Fruit fly (Drosophila melanogaster) whole organism, pupa: Measurements from ENCODE around the gene CG15891.
A peak's percentile ranks its signal among the peaks of the same experiment; 100 is the strongest.

Source experiments
- CG10348 ChIP-seq: fragments of 200-800 bp; sonication (Bioruptor generic); IDR thresholded peaks from 2 replicates; pipeline ENCODE4 v1.3.6; 2022; ENCODE audit warnings: missing biosample characterization, missing genetic modification characterization
- CG12605 ChIP-seq: fragments of 200-800 bp; sonication (Bioruptor generic); IDR thresholded peaks from 2 replicates; pipeline ENCODE4 v1.3.6; 2022; ENCODE audit warnings: missing biosample characterization, missing genetic modification characterization
- CG13204 ChIP-seq: fragments of 200-800 bp; sonication (Bioruptor generic); optimal IDR thresholded peaks from 2 replicates; lab custom pipeline; 2018; ENCODE audit warnings: missing biosample characterization, mild to moderate bottlenecking, missing genetic modification characterization, moderate library complexity
- CG14655 ChIP-seq: fragments of 200-800 bp; sonication (Bioruptor generic); optimal IDR thresholded peaks from 3 replicates; lab custom pipeline; 2017; ENCODE audit warnings: mild to moderate bottlenecking, missing biosample characterization, missing genetic modification reagents, missing genetic modification characterization
- CG15710 ChIP-seq: fragments of 200-800 bp; sonication (Bioruptor generic); optimal IDR thresholded peaks from 2 replicates; lab custom pipeline; 2018; ENCODE audit warnings: missing biosample characterization, mild to moderate bottlenecking, missing genetic modification characterization, moderate library complexity
- CG17806 ChIP-seq: fragments of 200-800 bp; sonication (Bioruptor generic); optimal IDR thresholded peaks from 2 replicates; lab custom pipeline; 2018; ENCODE audit warnings: missing biosample characterization, mild to moderate bottlenecking, missing genetic modification characterization, moderate library complexity
- CG32121 ChIP-seq: fragments of 200-800 bp; sonication (Bioruptor generic); IDR thresholded peaks from 2 replicates; pipeline ENCODE4 v1.3.6; 2022; ENCODE audit warnings: missing biosample characterization, missing genetic modification characterization
- CG34367 ChIP-seq: fragments of 200-800 bp; sonication (Bioruptor generic); optimal IDR thresholded peaks from 2 replicates; lab custom pipeline; 2018; ENCODE audit warnings: missing biosample characterization, mild to moderate bottlenecking, missing genetic modification characterization
- CG4496 ChIP-seq: fragments of 200-800 bp; sonication (Bioruptor generic); IDR thresholded peaks from 3 replicates; pipeline ENCODE4 v1.3.6; 2022; ENCODE audit warnings: missing biosample characterization, missing genetic modification characterization
- CG8159 ChIP-seq: fragments of 200-800 bp; sonication (Bioruptor generic); optimal IDR thresholded peaks from 3 replicates; lab custom pipeline; 2018; ENCODE audit warnings: missing biosample characterization, mild to moderate bottlenecking, missing genetic modification characterization, moderate library complexity
- CG8301 ChIP-seq: fragments of 200-800 bp; sonication (Bioruptor generic); optimal IDR thresholded peaks from 2 replicates; lab custom pipeline; 2018; ENCODE audit warnings: missing biosample characterization, mild to moderate bottlenecking, missing genetic modification characterization
- CG9948 ChIP-seq: fragments of 200-800 bp; sonication (Bioruptor generic); optimal IDR thresholded peaks from 2 replicates; lab custom pipeline; 2018; ENCODE audit warnings: missing biosample characterization, mild to moderate bottlenecking, missing genetic modification characterization, moderate library complexity
- D1 ChIP-seq: fragments of 200-800 bp; sonication (Bioruptor generic); optimal IDR thresholded peaks from 2 replicates; lab custom pipeline; 2018; ENCODE audit warnings: missing biosample characterization, mild to moderate bottlenecking, missing genetic modification characterization, moderate library complexity
- EcR ChIP-seq: fragments of 200-800 bp; sonication (Bioruptor generic); optimal IDR thresholded peaks from 3 replicates; lab custom pipeline; 2019; ENCODE audit warnings: missing biosample characterization, missing genetic modification characterization, mild to moderate bottlenecking, moderate library complexity, missing genetic modification reagents
- Ets98B ChIP-seq: fragments of 200-800 bp; sonication (Bioruptor generic); IDR thresholded peaks from 2 replicates; pipeline ENCODE4 v1.3.6; 2022; ENCODE audit warnings: missing biosample characterization, missing genetic modification characterization
- Pif1A ChIP-seq: fragments of 200-800 bp; sonication (Bioruptor generic); optimal IDR thresholded peaks from 3 replicates; lab custom pipeline; 2016; ENCODE audit warnings: missing biosample characterization, missing genetic modification characterization
- Pif1B ChIP-seq: fragments of 200-800 bp; sonication (Bioruptor generic); optimal IDR thresholded peaks from 3 replicates; lab custom pipeline; 2016; ENCODE audit warnings: missing biosample characterization, missing genetic modification characterization
- Snoo ChIP-seq: fragments of 200-800 bp; sonication (Bioruptor generic); optimal IDR thresholded peaks from 3 replicates; lab custom pipeline; 2017; ENCODE audit warnings: missing biosample characterization, mild to moderate bottlenecking, missing genetic modification characterization, inconsistent platforms
- fd96Ca ChIP-seq: fragments of 200-800 bp; sonication (Bioruptor generic); IDR thresholded peaks from 3 replicates; pipeline ENCODE4 v1.3.6; 2022; ENCODE audit warnings: missing biosample characterization, missing genetic modification characterization
- gl ChIP-seq: fragments of 200-800 bp; sonication (Bioruptor generic); optimal IDR thresholded peaks from 2 replicates; lab custom pipeline; 2018; ENCODE audit warnings: missing biosample characterization, mild to moderate bottlenecking, missing genetic modification characterization
- rn ChIP-seq: fragments of 200-800 bp; sonication (Bioruptor generic); IDR thresholded peaks from 2 replicates; pipeline ENCODE4 v1.3.6; 2022; ENCODE audit warnings: missing biosample characterization, missing genetic modification characterization

CG15891 gene

DNA sequence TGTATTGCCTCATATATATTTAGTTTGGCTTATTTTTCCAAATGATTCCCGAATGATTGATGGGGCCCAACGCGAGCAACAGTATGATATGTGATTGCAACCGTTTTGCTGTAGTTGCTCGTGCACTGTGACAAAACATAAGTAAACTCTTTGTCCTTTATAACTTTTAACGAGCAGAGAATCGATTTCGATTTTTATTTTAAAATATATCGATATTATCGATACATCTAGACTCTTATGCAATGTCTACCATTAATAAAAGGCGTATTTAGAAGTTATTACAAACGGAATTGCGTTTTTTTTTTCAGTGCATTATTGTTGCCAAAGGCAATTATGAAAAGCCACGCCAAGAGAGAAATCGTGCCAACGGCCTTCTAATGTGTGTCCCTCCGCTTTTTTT, 20.4 kb upstream of the CG15891 start:
- TF ChIP-seq gl (tag; lab: Kevin White, UChicago): no peak
- no peak for TF ChIP-seq CG9948
- TF ChIP-seq CG17806 (tag; lab: Kevin White, UChicago): no peak
- no peak for TF ChIP-seq Pif1B (GFP tag; lab: Kevin White, UChicago)
- TF ChIP-seq D1 (tag; lab: Kevin White, UChicago): no peak
- TF ChIP-seq CG34367 (tag; lab: Kevin White, UChicago): no peak
- no peak for TF ChIP-seq Ets98B
- TF ChIP-seq, all 21 proteins: peak for 0

DNA sequence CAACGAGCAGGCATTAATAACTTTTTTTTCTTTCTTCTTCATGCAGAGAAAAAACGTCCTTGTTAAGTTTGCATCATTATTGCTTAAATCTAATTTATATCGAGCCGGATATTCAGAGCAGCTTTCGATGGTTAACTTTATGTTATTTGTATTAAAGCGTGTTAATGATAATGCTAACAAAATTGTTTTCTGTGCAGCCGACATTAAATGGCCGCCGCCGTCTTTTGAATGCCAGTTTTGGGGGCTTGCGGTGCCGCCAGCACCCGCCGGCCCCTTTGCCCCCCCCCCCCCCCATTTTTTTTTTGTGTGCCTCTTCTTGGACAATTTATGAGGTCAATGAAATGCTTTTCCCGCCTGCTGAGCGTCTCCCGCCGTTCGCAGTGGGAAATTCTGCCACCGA, 16.4 kb upstream of the CG15891 start:
- TF ChIP-seq CG15710 (no peak), CG4496 (GFP tag; lab: Robert Waterston, UW) (peak; percentile 24; the same call in 1 of the 3 replicates)

DNA sequence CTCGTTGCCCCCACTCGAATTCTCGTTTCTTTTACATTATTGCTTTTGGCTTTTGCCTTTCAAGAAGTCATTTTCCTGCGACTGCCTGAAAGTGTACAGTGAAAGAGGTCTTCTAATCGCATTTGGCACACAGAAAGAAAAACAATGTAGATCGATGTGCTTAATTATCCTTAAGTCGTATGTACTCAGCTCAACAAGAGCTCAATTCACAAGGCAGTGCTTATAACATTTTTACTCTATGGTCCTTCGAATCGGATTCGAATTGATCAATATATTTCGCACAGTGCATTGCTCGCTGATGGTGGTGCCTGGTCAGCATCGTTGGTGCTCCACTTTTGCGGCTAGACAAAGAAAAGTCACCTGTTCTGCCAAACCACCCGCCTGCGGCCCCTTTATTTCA, 15.3 kb upstream of the CG15891 start:
- TF ChIP-seq CG13204 (GFP tag; lab: Kevin White, UChicago) (no peak), Pif1A (no peak), CG8301 (tag; lab: Kevin White, UChicago) (peak; percentile 27), CG9948 (no peak), Snoo (no peak), rn (GFP tag; lab: Robert Waterston, UW) (no peak), CG12605 (no peak), CG17806 (tag; lab: Kevin White, UChicago) (no peak), CG15710 (no peak), Ets98B (no peak), D1 (tag; lab: Kevin White, UChicago) (no peak), fd96Ca (GFP tag; lab: Robert Waterston, UW) (peak; percentile 54; the same call in 1 of the 3 replicates), CG4496 (GFP tag; lab: Robert Waterston, UW) (peak; percentile 35; the same call in 2 of the 3 replicates), CG14655 (GFP tag; lab: Kevin White, UChicago) (peak; percentile 14), gl (tag; lab: Kevin White, UChicago) (no peak), EcR (GFP tag; lab: Kevin White, UChicago) (no peak)

DNA sequence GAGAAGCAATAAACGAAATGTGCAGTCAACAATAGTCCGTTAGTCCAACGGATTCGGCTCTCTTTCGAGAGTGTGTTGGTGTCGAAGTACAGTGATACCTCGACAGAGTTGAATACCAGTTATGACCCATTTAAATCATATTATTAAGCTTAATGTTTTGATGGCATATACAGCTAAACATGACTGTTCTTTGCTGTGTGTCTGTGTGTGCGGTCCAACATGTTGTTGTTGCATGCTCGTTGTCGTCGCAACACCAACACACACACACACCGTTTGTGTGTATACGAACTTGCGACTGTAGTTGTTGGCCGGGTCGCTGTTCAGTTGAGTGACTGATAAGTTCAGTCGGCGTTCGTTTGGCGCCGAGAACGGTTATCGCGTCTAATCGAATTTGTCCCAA, 13.7 kb upstream of the CG15891 start, which contains the start of gene CG15894:
TSS of gene CG15894 (plus strand) at position 361 of the 400 bp plus-strand sequence.
- TF ChIP-seq Ets98B (peak; percentile 27; the same call in 1 of the 2 replicates), CG15710 (peak; percentile 1), fd96Ca (GFP tag; lab: Robert Waterston, UW) (0 out of 3 replicates have a peak, but pooled peaks have one; percentile 32), CG10348 (GFP tag; lab: Robert Waterston, UW) (no peak), Pif1A (no peak), CG14655 (GFP tag; lab: Kevin White, UChicago) (peak; percentile 21), CG32121 (GFP tag; lab: Robert Waterston, UW) (no peak), EcR (GFP tag; lab: Kevin White, UChicago) (no peak), CG12605 (no peak), D1 (tag; lab: Kevin White, UChicago) (no peak), rn (GFP tag; lab: Robert Waterston, UW) (no peak), CG4496 (GFP tag; lab: Robert Waterston, UW) (peak; percentile 53; the same call in 1 of the 3 replicates), CG9948 (no peak), CG8301 (tag; lab: Kevin White, UChicago) (no peak), CG8159 (tag; lab: Kevin White, UChicago) (peak; percentile 14)

DNA sequence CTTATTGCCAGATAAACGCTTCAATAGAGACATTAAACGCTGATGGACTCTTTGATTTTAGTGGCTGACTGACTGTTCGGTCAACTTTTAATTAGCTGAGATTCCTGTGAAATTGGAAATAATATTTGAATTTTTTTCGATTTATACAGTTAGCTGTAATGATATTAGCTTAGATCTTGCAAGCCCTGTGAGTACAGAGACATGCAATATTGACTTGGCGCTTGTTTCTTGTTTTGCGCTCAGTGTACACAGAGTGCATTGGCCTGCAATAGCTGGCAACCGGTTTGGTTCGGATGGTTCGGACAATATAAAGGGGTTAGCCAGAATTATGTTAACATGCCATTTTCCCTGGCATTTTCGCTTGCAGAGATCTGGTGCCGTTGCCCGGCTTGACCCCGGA, 10.2 kb upstream of the CG15891 start:
- no peak for TF ChIP-seq CG8159 (tag; lab: Kevin White, UChicago)
- TF ChIP-seq CG34367 (tag; lab: Kevin White, UChicago): no peak
- no peak for TF ChIP-seq gl (tag; lab: Kevin White, UChicago)
- no peak for TF ChIP-seq CG10348 (GFP tag; lab: Robert Waterston, UW)
- peak; percentile 24 for TF ChIP-seq Pif1B (GFP tag; lab: Kevin White, UChicago)
- peak; percentile 28 for TF ChIP-seq CG8301 (tag; lab: Kevin White, UChicago)
- no peak for TF ChIP-seq rn (GFP tag; lab: Robert Waterston, UW)
- TF ChIP-seq CG17806 (tag; lab: Kevin White, UChicago): no peak
- peak; percentile 4 for TF ChIP-seq CG9948
- TF ChIP-seq CG32121 (GFP tag; lab: Robert Waterston, UW): 0 out of 2 replicates have a peak, but pooled peaks have one; percentile 34
- peak; percentile 94 for TF ChIP-seq EcR (GFP tag; lab: Kevin White, UChicago)
- no peak for TF ChIP-seq CG15710
- TF ChIP-seq Snoo: no peak
- TF ChIP-seq CG4496 (GFP tag; lab: Robert Waterston, UW): peak; percentile 48; the same call in 1 of the 3 replicates
- no peak for TF ChIP-seq fd96Ca (GFP tag; lab: Robert Waterston, UW)
- TF ChIP-seq D1 (tag; lab: Kevin White, UChicago): no peak
- TF ChIP-seq CG13204 (GFP tag; lab: Kevin White, UChicago): no peak
- TF ChIP-seq CG12605: no peak
- no peak for TF ChIP-seq Ets98B
- TF ChIP-seq CG14655 (GFP tag; lab: Kevin White, UChicago): peak; percentile 46
- TF ChIP-seq Pif1A: peak; percentile 21

DNA sequence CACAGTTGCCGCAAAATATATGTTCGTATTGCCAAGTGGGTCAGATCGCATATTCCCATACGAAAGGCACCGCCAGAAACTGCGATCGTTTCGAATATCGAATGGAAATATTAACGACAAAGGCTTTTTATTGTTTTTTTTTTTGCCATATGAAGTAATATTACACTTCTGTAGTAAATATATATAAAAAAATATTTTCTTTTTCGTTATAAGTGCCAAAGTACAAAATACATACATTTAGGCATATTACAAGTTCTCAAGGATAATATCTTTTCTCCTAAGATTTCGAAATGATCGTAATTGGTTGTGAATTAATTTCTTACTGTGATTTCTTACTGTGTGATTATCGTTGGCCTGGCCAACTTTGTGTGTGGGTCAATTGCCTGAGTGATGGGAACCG, 9.1 kb upstream of the CG15891 start:
- TF ChIP-seq EcR (GFP tag; lab: Kevin White, UChicago): no peak
- TF ChIP-seq Pif1A: no peak
- no peak for TF ChIP-seq Snoo
- TF ChIP-seq gl (tag; lab: Kevin White, UChicago): no peak
- no peak for TF ChIP-seq CG34367 (tag; lab: Kevin White, UChicago)
- TF ChIP-seq CG9948: peak; percentile 14
- peak; percentile 9 for TF ChIP-seq CG8301 (tag; lab: Kevin White, UChicago)
- TF ChIP-seq D1 (tag; lab: Kevin White, UChicago): no peak
- TF ChIP-seq Pif1B (GFP tag; lab: Kevin White, UChicago): no peak
- peak; percentile 10 for TF ChIP-seq CG15710
- no peak for TF ChIP-seq Ets98B
